Worm (Caenorhabditis elegans) whole organism, L4 larva: Measurements from ENCODE around the gene T13G4.1.

Source experiments
- pha-4 ChIP-seq, 2 experiments: fragments of 150-350 bp in 1 of 2; fragments of 200-800 bp in 1 of 2; sonication (Bioruptor generic) in 1 of 2; IDR thresholded peaks in 1 of 2; optimal IDR thresholded peaks in 1 of 2; 2 replicates each; pipeline versions ENCODE4 v1.3.6 to Lab custom; 2014 to 2022; ENCODE audit warnings: missing genetic modification characterization in 2 of 2, missing genetic modification reagents in 2 of 2, missing biosample characterization in 1 of 2, missing compliant biosample characterization in 1 of 2
- snpc-4 ChIP-seq: fragments of 150-350 bp; optimal IDR thresholded peaks from 2 replicates; lab custom pipeline; 2014; ENCODE audit warnings: missing biosample characterization, missing genetic modification characterization

DNA sequence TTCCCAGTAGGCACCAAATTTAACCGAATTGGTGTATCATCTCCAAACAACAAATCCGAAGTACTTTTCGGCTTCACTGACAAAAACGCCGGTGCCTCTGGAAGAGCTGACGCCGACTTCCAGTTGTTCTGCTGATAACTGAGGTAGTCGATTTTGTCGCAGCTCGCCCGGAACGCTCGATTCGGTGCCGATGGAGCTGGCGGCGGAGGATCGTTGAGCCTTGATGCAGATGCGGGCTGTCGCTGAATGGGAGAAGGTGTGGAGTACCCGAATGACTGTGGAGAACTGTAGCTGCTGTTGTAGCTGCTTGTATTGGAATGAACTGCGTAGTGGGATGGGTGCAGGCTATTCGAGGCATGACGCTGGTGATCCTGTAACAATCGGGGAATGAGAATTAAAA lies 20.2 kb downstream of the T13G4.1 start:
- TF ChIP-seq snpc-4 (tag; lab: Kevin White, UChicago), result no peak
- TF ChIP-seq pha-4 (GFP tag; IDR thresholded peaks at IDR 0.05; lab: Robert Waterston, UW), result no peak
- no peak for TF ChIP-seq pha-4 (tag; optimal IDR thresholded peaks at IDR 0.05; lab: Kevin White, UChicago)
